Fruit fly (Drosophila melanogaster) S2 (cell line): ENCODE measurements around the gene CG12106.

Experiments used
- CG8478 ChIP-seq: fragments of >200 bp; optimal IDR thresholded peaks from 2 replicates; lab custom pipeline; 2018
- CTCF ChIP-seq, 2 experiments: fragments of >200 bp; optimal IDR thresholded peaks; 2 replicates each; lab custom pipeline; 2018

dm6 chrX:9155715-9156387 is 37.8 kb upstream of the CG12106 start:
- TF ChIP-seq CG8478 (no peak), CTCF (optimal IDR thresholded peaks at IDR 0.05; lab: Kevin White, UChicago) (peak in 1 of 2 experiments; percentile 16)
